Fruit fly (Drosophila melanogaster) whole organism, larva: ENCODE data around the gene Gem2.
A peak's percentile ranks its signal among the peaks of the same experiment; 100 is the strongest.

Experiments
- noc ChIP-seq: fragments of 200-800 bp; sonication (Bioruptor generic); optimal IDR thresholded peaks from 3 replicates; lab custom pipeline; 2019; ENCODE audit warnings: missing biosample characterization, mild to moderate bottlenecking, missing genetic modification characterization, moderate library complexity

Gem2 gene

DNA sequence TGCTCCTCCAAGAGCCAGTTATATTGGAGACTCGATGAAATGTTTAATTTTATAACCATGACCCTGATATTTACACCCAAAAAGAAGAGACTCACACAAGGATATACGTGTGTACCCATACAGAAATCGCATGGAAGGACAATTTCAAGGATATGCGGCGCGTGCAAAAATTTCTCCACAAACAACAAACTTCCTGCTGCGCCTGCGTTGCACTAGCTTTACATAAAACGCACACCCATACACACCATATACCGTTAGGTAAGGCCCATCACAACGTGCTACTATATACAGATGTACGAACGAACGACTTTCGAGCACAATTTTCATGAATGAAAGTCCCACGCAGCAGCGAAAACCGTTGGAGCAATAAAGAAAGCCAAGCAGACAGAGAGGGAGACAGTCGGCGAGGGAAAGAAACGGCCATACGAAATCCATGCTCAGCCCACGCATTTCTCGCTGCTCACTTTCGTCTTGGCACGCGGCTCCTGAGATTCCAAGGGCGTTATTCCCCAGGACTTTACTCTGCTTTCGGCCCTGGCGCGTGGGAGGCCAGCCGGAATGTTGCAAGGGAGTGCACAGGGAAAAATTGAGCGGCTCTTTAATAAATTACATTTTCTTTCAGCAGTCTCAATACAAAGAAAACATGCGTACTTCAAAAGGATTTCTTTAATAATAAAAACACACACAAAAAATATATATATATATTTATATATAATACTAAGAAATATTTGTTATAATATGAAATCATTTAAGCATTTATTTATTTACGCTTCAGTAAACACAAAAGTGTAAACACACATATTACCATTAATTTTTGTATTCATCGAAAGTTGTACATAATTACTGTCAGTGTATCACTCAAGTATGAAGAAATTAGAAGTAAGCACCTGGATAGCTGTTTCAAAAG lies 12.5 kb downstream of the Gem2 start:
- TF ChIP-seq noc (tag; lab: Kevin White, UChicago): no peak

DNA sequence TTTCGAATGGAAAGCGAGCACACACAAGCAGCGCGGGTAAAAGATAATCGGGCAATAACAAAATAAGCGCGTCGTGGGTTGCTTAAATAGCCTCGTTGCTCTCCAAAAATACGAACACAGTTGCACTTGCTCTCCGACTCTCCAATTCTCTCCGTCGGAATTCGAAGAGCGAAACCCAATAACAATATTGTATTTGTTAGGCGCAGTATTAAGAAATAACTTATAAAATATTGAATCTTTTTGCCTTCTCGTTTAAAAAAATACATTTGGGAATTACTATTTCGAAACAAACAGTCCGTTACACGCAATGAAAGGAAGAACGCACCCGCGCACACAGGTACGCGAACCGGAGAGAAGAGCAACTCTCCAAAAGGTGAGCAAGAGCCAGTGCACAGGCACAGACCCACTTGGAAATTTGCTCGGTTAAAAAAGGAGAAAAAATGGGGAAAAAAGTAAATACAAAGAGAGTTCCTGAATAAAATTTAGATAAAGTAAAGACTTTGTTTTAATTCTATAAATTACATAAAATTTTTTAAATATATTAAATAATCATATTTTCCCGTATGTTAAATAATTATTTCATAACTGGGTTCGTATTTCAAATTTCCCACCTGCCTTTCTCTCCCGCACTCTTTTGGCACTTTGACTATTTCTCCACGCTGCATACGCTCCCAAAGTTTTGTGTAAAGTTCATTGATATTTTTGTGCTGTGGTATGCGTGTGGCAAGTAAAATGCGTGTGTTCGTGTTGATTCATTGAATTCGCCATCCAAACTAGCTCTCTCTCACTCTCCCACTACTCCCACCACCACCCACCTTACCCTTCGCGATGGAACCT lies 13.6 kb downstream of the Gem2 start, which contains the start of gene Mkp3:
Gene Mkp3, minus strand, starts transcription at position 63 of the 837 bp plus-strand sequence.
- peak; percentile 93 for TF ChIP-seq noc (tag; lab: Kevin White, UChicago)

DNA sequence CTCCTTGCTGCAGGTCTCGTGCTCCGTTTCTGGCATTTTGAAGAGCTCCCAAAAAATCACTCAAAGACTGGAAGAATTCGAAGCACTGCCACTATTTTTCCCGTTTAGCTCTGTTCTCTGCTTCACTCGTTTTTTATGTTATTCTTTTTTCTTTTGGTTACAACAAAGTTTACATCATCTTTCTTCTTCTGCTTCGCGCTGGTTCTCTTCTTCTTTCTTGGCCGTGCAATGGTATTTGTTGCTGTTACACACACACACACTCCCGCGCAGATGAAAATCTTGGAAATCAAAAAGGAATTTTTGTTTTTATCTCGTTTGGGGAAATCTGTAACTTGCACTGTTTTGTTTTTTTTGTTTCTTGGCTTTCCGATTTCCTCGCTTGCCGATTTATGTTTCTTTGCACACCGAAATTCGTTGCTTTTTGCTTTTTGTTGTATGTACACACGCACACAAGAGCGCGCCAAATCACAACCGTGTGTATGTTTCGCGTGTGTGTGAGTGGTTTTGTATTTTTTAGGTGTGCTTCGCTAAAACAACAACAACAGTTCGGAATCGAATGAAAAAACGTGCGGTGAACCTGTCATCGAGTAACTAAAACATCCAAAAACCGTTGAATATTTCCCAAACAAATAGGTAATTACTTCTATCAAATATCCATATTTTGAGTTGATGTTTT lies 14.3 kb downstream of the Gem2 start:
- TF ChIP-seq noc (tag; lab: Kevin White, UChicago): peak; percentile 8

DNA sequence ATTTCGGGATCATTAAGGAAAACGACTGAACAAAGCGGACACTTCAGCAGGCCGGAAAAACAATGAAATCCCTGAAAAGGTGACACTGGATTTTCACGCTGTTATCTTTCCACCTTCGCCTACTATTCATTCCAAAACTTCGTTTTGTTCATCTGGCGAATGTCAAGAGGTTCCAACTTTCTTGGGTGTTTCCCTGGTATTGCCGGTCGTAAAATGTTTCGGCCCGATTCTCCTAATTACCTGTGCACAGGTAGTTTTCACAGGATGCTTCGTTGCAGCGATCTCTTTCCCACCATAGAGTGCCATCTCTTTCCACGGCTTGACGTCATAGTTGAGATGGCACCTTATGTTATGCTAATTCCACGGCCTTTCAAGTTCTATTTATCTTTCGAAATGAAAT lies 17.0 kb downstream of the Gem2 start:
- TF ChIP-seq noc (tag; lab: Kevin White, UChicago): no peak

DNA sequence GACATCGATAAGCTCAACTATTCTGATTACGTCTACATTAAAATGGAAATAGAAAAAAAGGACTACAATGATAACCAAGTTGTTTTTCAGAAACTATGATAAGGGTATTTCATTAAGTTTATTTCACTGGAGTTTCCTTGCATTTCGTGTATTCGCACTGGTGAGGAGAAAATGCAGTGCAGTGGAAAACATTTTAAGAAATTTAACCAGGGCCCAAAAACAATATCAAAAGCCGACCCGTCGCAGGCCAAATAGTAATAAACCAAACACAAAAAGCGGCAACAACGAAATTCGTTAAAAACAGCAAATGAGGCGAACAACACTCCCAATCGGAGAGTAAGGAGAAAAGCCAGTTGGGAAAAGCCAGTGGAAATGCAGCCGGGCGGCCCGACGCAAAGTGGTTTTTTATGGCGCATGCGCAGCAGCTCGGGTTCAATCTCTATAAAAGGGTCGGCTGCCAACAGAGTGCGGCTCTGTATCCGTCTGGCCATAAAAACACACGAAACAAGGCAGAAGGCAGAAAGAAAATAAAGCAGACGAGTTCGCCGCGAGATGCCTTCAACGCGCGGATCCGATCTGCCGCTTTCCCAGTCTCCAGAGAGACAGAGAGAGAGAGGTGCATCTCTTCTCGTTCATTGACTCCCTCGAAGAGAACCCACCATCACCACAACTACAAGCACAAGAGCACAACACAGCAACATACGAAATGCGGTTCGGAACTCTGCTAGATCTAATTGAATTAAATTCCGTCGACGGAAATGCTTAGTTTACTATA lies 19.1 kb downstream of the Gem2 start:
- TF ChIP-seq noc (tag; lab: Kevin White, UChicago): no peak

DNA sequence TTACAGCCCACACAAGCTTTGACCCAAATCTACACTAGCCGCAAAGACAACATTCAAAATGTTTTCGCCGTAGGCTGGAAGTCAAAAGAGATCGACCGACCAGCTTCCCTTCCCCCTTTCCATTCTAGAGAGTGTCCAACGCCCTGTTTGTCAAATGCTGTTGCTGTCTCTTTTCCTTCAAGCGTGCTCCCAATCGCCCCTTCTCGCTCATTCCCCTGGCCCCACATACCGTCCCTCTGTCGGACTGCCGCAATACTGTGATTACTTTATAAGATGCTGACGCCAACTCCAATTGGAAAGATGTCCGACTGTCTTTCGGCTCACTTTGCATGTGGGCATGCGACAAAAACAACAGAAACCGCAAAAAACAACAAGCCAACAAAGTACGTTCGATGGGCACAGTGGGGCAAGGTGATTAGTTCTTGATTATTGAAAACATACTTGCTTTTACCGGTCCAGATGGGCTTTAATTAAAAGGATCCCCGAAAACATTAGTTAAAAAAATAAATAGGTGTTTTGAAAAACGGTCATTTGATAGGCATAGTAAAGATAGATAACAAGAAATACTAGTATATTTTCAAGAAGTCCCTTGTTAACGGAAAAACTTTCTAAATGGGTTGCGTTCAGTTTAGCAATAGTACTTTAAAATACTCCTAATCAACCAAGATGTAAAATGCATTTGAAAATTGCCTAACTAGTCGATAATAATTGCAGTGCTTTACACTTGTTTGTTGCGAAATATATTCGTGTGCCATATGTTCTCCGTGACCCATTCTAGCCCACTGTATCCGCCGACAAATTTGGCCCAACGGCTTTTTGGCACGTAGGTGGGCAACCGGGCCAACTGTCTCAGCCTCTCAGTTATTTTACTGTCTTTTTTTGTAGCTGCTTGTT lies 20.1 kb downstream of the Gem2 start:
- peak; percentile 31 for TF ChIP-seq noc (tag; lab: Kevin White, UChicago)

DNA sequence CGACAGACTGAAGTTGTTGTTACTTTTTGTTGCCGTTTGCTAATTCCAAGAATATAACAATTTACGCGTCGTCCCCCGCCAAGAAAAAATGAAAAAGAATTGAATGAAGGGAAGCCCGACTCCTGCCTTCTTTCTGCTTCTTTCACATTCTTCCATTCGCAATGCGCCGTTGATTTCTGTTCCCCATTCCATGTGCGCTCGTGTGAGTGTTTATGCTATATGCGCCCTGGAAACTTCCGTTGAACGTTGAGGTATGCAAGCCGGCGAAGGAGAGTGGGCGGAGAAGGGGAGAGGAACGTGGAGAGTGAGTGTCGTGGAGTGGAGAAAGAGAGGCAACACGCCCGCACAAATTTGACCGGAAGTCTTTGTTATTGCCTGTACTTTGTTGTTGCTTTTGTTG lies 21.1 kb downstream of the Gem2 start:
- no peak for TF ChIP-seq noc (tag; lab: Kevin White, UChicago)

DNA sequence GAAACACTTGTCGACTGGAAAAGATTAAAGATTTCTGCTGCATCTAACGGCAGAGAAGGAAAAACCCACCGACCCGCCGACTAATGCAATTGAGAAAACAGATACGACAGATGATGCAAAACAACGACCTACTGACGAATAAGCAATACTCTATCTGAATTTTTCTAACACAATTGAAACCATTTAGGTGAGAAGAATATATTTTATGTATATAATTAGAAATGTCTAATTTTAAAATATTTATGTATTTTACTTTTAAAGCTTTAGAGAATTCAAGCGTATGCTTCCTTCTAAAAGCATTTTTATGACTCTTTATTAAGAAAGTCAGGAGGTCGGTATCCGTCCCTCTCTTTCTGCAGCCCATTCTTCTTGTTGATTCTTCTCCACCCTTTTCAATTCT lies 21.7 kb downstream of the Gem2 start:
- no peak for TF ChIP-seq noc (tag; lab: Kevin White, UChicago)

DNA sequence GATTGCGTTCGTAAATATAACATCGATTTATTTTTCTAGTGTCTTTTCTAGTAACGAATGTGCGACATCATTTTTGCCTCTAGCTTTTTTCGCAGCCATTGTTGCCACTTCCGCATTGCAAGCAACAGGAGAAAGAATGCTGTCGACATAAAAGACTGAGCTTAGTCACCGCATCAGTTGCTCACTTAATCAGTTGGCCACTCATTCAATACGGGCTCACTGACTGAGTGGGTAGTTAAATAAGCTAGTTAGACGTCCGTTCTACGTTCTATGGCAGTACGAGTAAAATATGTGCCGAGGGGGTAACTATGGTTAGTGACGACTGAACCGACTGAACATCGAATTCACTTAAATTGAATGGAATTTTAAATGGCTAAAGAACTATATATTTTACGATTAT lies 24.2 kb downstream of the Gem2 start:
- TF ChIP-seq noc (tag; lab: Kevin White, UChicago): no peak

DNA sequence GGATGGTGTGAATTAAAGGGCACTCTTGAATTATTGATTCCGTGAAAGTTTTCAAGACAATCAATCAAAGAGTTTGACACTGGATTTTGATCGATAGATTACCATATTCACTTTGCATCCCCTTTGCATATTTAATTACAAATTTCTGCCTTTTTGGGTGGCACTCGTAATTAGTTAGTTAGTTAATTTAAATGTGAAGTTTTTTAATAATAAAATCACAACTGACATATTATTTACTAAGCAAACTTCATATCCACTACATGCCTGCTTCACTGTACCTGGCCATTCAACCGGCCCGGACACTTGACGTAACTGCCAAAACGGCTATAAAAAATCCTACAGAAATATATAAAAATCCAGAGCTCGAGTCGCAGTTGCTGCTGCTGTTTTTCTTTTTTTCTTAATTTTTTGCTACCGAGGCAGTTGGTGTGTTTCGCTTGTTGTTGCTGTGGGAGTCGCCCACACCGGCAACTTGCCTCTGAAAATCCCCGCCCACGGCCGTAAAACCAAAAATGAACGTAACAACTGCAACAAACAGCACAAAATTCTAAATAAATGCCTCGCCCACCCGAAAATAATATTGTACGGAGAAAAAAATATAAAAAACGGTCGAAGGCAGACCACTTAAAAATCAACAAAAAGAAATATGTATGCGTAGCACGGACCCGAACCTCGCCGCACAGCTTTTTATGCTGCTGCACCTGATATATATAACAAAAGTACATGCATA lies 25.3 kb downstream of the Gem2 start:
- no peak for TF ChIP-seq noc (tag; lab: Kevin White, UChicago)

DNA sequence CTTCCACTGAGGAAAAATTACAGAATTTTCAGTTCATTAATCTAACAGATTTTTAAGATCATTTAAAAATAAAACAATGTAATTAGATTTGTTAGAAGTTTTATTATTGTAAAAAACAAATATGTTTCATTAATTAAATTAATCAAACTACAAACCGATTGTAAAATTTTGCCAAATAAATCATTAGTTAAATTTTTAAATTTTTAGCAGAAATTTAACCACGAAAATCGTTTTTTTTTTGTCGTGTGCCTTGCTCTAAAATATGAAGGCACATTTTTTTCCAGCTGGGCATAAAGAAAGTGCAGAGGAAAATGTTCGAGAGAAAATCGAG lies 26.3 kb downstream of the Gem2 start:
- no peak for TF ChIP-seq noc (tag; lab: Kevin White, UChicago)

DNA sequence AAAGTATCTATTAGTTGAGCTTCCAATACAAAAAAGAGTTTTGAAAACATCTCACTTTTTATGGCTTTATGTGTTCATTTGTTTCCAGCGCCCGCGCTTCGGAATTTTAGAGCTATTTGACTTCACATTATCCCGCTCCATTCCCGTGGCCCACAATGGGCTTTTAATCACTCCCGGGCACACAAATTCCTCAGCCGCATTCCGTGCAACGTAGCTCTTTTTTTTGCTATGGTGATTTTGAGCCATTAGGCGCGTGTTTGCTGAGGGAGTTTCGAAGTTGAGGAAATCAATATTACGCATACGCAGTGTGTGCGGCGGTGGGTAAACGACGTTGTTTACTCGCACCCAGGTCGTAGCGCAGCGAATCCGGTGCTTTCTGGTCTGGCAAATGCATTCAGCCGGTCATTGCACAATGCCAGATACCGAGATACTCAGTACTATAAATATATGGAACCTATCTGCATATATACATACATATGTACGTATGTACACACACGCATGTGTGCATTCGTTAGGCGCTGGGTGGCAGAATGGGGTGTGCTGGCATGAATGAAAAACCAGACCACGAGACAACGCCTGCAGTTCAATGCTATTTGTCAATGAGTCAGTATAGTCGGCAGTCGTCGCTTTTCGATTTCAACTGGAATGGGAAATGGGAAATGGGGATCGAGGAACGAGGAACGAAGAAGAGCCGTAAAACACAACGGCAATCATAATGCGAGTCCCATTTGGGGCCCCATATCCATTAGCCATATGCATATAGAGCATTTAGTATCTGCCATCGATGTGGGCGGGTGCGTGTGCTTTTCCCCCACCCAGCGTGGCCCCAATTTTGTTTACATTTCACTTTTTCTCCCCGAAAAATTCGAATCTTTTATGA lies 26.9 kb downstream of the Gem2 start:
- TF ChIP-seq noc (tag; lab: Kevin White, UChicago): no peak
